Worm (Caenorhabditis elegans) whole organism, L2 larva: ENCODE data around the gene plc-3.
A peak's percentile ranks its signal among the peaks of the same experiment; 100 is the strongest.

Experiments
- C34F6.9 ChIP-seq: fragments of 150-350 bp; optimal IDR thresholded peaks from 2 replicates; lab custom pipeline; 2014; ENCODE audit warnings: missing biosample characterization, missing genetic modification characterization
- F13H6.1 ChIP-seq: sonication (generic microtip); optimal IDR thresholded peaks from 2 replicates; lab custom pipeline; 2016; ENCODE audit warnings: missing genetic modification characterization, missing compliant biosample characterization
- ZK546.5 ChIP-seq: sonication (generic microtip); optimal IDR thresholded peaks from 2 replicates; lab custom pipeline; 2017; ENCODE audit warnings: missing biosample characterization, missing genetic modification characterization
- alr-1 ChIP-seq: fragments of 150-350 bp; optimal IDR thresholded peaks from 2 replicates; lab custom pipeline; 2014; ENCODE audit warnings: missing biosample characterization, missing genetic modification characterization
- blmp-1 ChIP-seq: sonication (generic microtip); optimal IDR thresholded peaks from 2 replicates; lab custom pipeline; 2017; ENCODE audit warnings: missing genetic modification characterization, mild to moderate bottlenecking, missing compliant biosample characterization, antibody characterized with exemption, moderate library complexity; ENCODE audit not compliant: insufficient read depth
- ceh-16 ChIP-seq: fragments of 150-350 bp; optimal IDR thresholded peaks from 2 replicates; lab custom pipeline; 2014; ENCODE audit warnings: missing biosample characterization, missing genetic modification characterization
- crh-2 ChIP-seq: sonication (generic microtip); optimal IDR thresholded peaks from 2 replicates; lab custom pipeline; 2017; ENCODE audit warnings: missing biosample characterization, missing genetic modification characterization
- dmd-4 ChIP-seq: sonication (generic microtip); optimal IDR thresholded peaks from 2 replicates; lab custom pipeline; 2017; ENCODE audit warnings: missing biosample characterization, missing genetic modification characterization
- egl-27 ChIP-seq: sonication (generic microtip); optimal IDR thresholded peaks from 3 replicates; lab custom pipeline; 2017; ENCODE audit warnings: missing biosample characterization, missing genetic modification reagents, missing genetic modification characterization
- elt-1 ChIP-seq: fragments of 150-350 bp; optimal IDR thresholded peaks from 2 replicates; lab custom pipeline; 2014; ENCODE audit warnings: missing biosample characterization, missing genetic modification characterization
- fos-1 ChIP-seq: fragments of 150-350 bp; optimal IDR thresholded peaks from 2 replicates; lab custom pipeline; 2014; ENCODE audit warnings: missing biosample characterization, missing genetic modification characterization
- lin-11 ChIP-seq: fragments of 150-350 bp; sonication (generic microtip); optimal IDR thresholded peaks from 2 replicates; lab custom pipeline; 2014; ENCODE audit warnings: missing biosample characterization, missing genetic modification characterization, inconsistent platforms, mixed read lengths
- lin-13 ChIP-seq: fragments of 150-350 bp; optimal IDR thresholded peaks from 2 replicates; lab custom pipeline; 2014; ENCODE audit warnings: missing biosample characterization, missing genetic modification reagents, missing genetic modification characterization
- lsy-2 ChIP-seq, 2 experiments: fragments of 150-350 bp in 1 of 2; sonication (generic microtip) in 1 of 2; optimal IDR thresholded peaks; 2 replicates each; lab custom pipeline; 2014 to 2017; ENCODE audit warnings: missing biosample characterization in 2 of 2, missing genetic modification characterization in 2 of 2
- mbf-1 ChIP-seq: sonication (generic microtip); optimal IDR thresholded peaks from 2 replicates; lab custom pipeline; 2017; ENCODE audit warnings: missing biosample characterization, missing genetic modification characterization
- nhr-10 ChIP-seq: sonication (generic microtip); optimal IDR thresholded peaks from 2 replicates; lab custom pipeline; 2017; ENCODE audit warnings: missing biosample characterization, missing genetic modification characterization
- nhr-12 ChIP-seq: fragments of 150-350 bp; optimal IDR thresholded peaks from 2 replicates; lab custom pipeline; 2014; ENCODE audit warnings: missing biosample characterization, missing genetic modification characterization
- nhr-129 ChIP-seq: fragments of 150-350 bp; optimal IDR thresholded peaks from 2 replicates; lab custom pipeline; 2014; ENCODE audit warnings: missing biosample characterization, missing genetic modification characterization
- nhr-21 ChIP-seq: fragments of 150-350 bp; optimal IDR thresholded peaks from 2 replicates; lab custom pipeline; 2014; ENCODE audit warnings: missing biosample characterization, missing genetic modification characterization
- nhr-23 ChIP-seq: fragments of 150-350 bp; optimal IDR thresholded peaks from 2 replicates; lab custom pipeline; 2014; ENCODE audit warnings: missing biosample characterization, missing genetic modification reagents, missing genetic modification characterization
- nhr-6 ChIP-seq: fragments of 150-350 bp; optimal IDR thresholded peaks from 2 replicates; lab custom pipeline; 2014; ENCODE audit warnings: missing biosample characterization, missing genetic modification characterization
- peb-1 ChIP-seq: fragments of 150-350 bp; optimal IDR thresholded peaks from 2 replicates; lab custom pipeline; 2014; ENCODE audit warnings: missing biosample characterization, missing genetic modification characterization
- sem-4 ChIP-seq: fragments of 150-350 bp; optimal IDR thresholded peaks from 2 replicates; lab custom pipeline; 2014; ENCODE audit warnings: missing biosample characterization, missing genetic modification reagents, missing genetic modification characterization
- sma-3 ChIP-seq: sonication (generic microtip); optimal IDR thresholded peaks from 2 replicates; lab custom pipeline; 2016; ENCODE audit warnings: missing genetic modification reagents, missing genetic modification characterization, missing compliant biosample characterization
- sma-9 ChIP-seq, 2 experiments: fragments of 150-350 bp in 1 of 2; sonication (generic microtip) in 1 of 2; optimal IDR thresholded peaks; 2 replicates each; lab custom pipeline; 2014 to 2016; ENCODE audit warnings: missing genetic modification characterization in 2 of 2, mild to moderate bottlenecking in 1 of 2, missing biosample characterization in 1 of 2, missing compliant biosample characterization in 1 of 2, missing genetic modification reagents in 1 of 2, moderate library complexity in 1 of 2
- snpc-4 ChIP-seq: fragments of 150-350 bp; optimal IDR thresholded peaks from 2 replicates; lab custom pipeline; 2014; ENCODE audit warnings: missing biosample characterization, missing genetic modification characterization
- unc-55 ChIP-seq: fragments of 150-350 bp; sonication (generic microtip); optimal IDR thresholded peaks from 3 replicates; lab custom pipeline; 2014; ENCODE audit warnings: missing biosample characterization, missing genetic modification reagents, missing genetic modification characterization
- zag-1 ChIP-seq: fragments of 150-350 bp; optimal IDR thresholded peaks from 2 replicates; lab custom pipeline; 2014; ENCODE audit warnings: missing biosample characterization, missing genetic modification characterization
- ztf-1 ChIP-seq: fragments of 200-800 bp; sonication (Bioruptor generic); conservative IDR thresholded peaks from 2 replicates; pipeline ENCODE4 v1.3.6; 2022; ENCODE audit warnings: missing genetic modification characterization, missing compliant biosample characterization
- ztf-11 ChIP-seq: sonication (generic microtip); optimal IDR thresholded peaks from 2 replicates; lab custom pipeline; 2017; ENCODE audit warnings: missing biosample characterization, missing genetic modification characterization
- ztf-4 ChIP-seq: fragments of 150-350 bp; optimal IDR thresholded peaks from 2 replicates; lab custom pipeline; 2014; ENCODE audit warnings: missing biosample characterization, missing genetic modification characterization

The plc-3 gene

ce11 chrII:10222577-10222976 lies at the start of gene plc-3:
plc-3 (plus strand) TSS chrII:10222877.
- no peak for TF ChIP-seq sem-4 (tag; lab: Kevin White, UChicago)
- no peak for TF ChIP-seq ZK546.5 (tag; lab: Kevin White, UChicago)
- no peak for TF ChIP-seq nhr-23 (tag; lab: Kevin White, UChicago)
- TF ChIP-seq ztf-11 (tag; lab: Kevin White, UChicago): no peak
- no peak for TF ChIP-seq crh-2 (tag; lab: Kevin White, UChicago)
- TF ChIP-seq nhr-10 (tag; lab: Kevin White, UChicago): no peak
- no peak for TF ChIP-seq ztf-1 (GFP tag; lab: Robert Waterston, UW)
- no peak for TF ChIP-seq nhr-6 (tag; lab: Kevin White, UChicago)

- TF ChIP-seq lsy-2 (tag; optimal IDR thresholded peaks at IDR 0.05; lab: Kevin White, UChicago) (peak; percentile 61 to 96), blmp-1 (tag; lab: Kevin White, UChicago) (peak; percentile 68), ztf-4 (tag; lab: Kevin White, UChicago) (no peak), fos-1 (peak; percentile 38), egl-27 (tag; lab: Kevin White, UChicago) (no peak), nhr-21 (tag; lab: Kevin White, UChicago) (peak; percentile 44), sma-3 (GFP tag; lab: Kevin White, UChicago) (peak; percentile 24), nhr-12 (tag; lab: Kevin White, UChicago) (no peak), lin-13 (GFP tag; lab: Kevin White, UChicago) (peak; percentile 98), sma-9 (GFP tag; optimal IDR thresholded peaks at IDR 0.05; lab: Kevin White, UChicago) (peak; percentile 48), sma-9 (tag; optimal IDR thresholded peaks at IDR 0.05; lab: Kevin White, UChicago) (no peak), nhr-129 (tag; lab: Kevin White, UChicago) (peak; percentile 47), lin-11 (tag; lab: Kevin White, UChicago) (peak; percentile 37), peb-1 (tag; lab: Kevin White, UChicago) (no peak), unc-55 (GFP tag; lab: Kevin White, UChicago) (peak; percentile 71), C34F6.9 (tag; lab: Kevin White, UChicago) (peak; percentile 76)
Measured at ce11 chrII:10174338-10174737, 48.3 kb upstream of the plc-3 start, which contains the start of gene F33H1.4. F33H1.4 (plus strand) TSS chrII:10174648.

- TF ChIP-seq lin-13 (GFP tag; lab: Kevin White, UChicago) (no peak), blmp-1 (tag; lab: Kevin White, UChicago) (no peak), F13H6.1 (tag; lab: Kevin White, UChicago) (no peak), ztf-11 (tag; lab: Kevin White, UChicago) (no peak), ZK546.5 (tag; lab: Kevin White, UChicago) (no peak), nhr-21 (tag; lab: Kevin White, UChicago) (no peak), ztf-1 (GFP tag; lab: Robert Waterston, UW) (no peak), elt-1 (tag; lab: Kevin White, UChicago) (no peak), alr-1 (tag; lab: Kevin White, UChicago) (no peak), crh-2 (tag; lab: Kevin White, UChicago) (no peak), nhr-6 (tag; lab: Kevin White, UChicago) (no peak), snpc-4 (tag; lab: Kevin White, UChicago) (no peak), lsy-2 (tag; optimal IDR thresholded peaks at IDR 0.05; lab: Kevin White, UChicago) (no peak), nhr-10 (tag; lab: Kevin White, UChicago) (no peak), egl-27 (tag; lab: Kevin White, UChicago) (no peak), zag-1 (tag; lab: Kevin White, UChicago) (no peak)
Measured at ce11 chrII:10182634-10183033, 40.0 kb upstream of the plc-3 start, which contains the start of gene srd-1. srd-1 (minus strand) TSS chrII:10182734.

ce11 chrII:10187808-10188207 lies 34.9 kb upstream of the plc-3 start, which contains the start of gene srd-2:
srd-2 (minus strand) TSS chrII:10187908.
- TF ChIP-seq snpc-4 (tag; lab: Kevin White, UChicago): no peak
- no peak for TF ChIP-seq sma-9 (GFP tag; optimal IDR thresholded peaks at IDR 0.05; lab: Kevin White, UChicago)
- no peak for TF ChIP-seq sma-9 (tag; optimal IDR thresholded peaks at IDR 0.05; lab: Kevin White, UChicago)
- no peak for TF ChIP-seq dmd-4 (tag; lab: Kevin White, UChicago)
- no peak for TF ChIP-seq ztf-11 (tag; lab: Kevin White, UChicago)
- TF ChIP-seq fos-1: no peak
- no peak for TF ChIP-seq C34F6.9 (tag; lab: Kevin White, UChicago)
- no peak for TF ChIP-seq F13H6.1 (tag; lab: Kevin White, UChicago)
- no peak for TF ChIP-seq ceh-16 (tag; lab: Kevin White, UChicago)
- TF ChIP-seq mbf-1 (tag; lab: Kevin White, UChicago): no peak
- TF ChIP-seq ztf-4 (tag; lab: Kevin White, UChicago): no peak
